Worm (Caenorhabditis elegans) whole organism, L1 larva: ENCODE data around the gene C26B2.8.

Experiments
- C16A3.4 ChIP-seq: fragments of 150-350 bp; optimal IDR thresholded peaks from 2 replicates; lab custom pipeline; 2014; ENCODE audit warnings: missing biosample characterization, missing genetic modification characterization
- C34B4.2 ChIP-seq: sonication (generic microtip); optimal IDR thresholded peaks from 2 replicates; lab custom pipeline; 2017; ENCODE audit warnings: mild to moderate bottlenecking, missing genetic modification characterization, missing compliant biosample characterization
- alr-1 ChIP-seq: fragments of 200-800 bp; sonication (Bioruptor generic); optimal IDR thresholded peaks from 2 replicates; lab custom pipeline; 2018; ENCODE audit warnings: borderline replicate concordance, mild to moderate bottlenecking, missing genetic modification characterization, missing compliant biosample characterization
- blmp-1 ChIP-seq: fragments of 150-350 bp; optimal IDR thresholded peaks from 2 replicates; lab custom pipeline; 2014; ENCODE audit warnings: missing biosample characterization, missing genetic modification characterization
- ceh-90 ChIP-seq: sonication (generic microtip); optimal IDR thresholded peaks from 2 replicates; lab custom pipeline; 2016; ENCODE audit warnings: missing genetic modification characterization, missing compliant biosample characterization
- efl-3 ChIP-seq: fragments of 200-800 bp; sonication (Bioruptor generic); optimal IDR thresholded peaks from 2 replicates; lab custom pipeline; 2018; ENCODE audit warnings: mild to moderate bottlenecking, missing genetic modification characterization, missing compliant biosample characterization
- egl-27 ChIP-seq, 2 experiments: fragments of 150-350 bp in 1 of 2; sonication (generic microtip); optimal IDR thresholded peaks; 3 replicates each; lab custom pipeline; 2017 to 2018; ENCODE audit warnings: missing biosample characterization in 2 of 2, missing genetic modification characterization in 2 of 2, missing genetic modification reagents in 2 of 2
- elt-2 ChIP-seq: sonication (generic microtip); optimal IDR thresholded peaks from 2 replicates; lab custom pipeline; 2016; ENCODE audit warnings: missing genetic modification characterization, mild to moderate bottlenecking, inconsistent platforms, missing compliant biosample characterization, missing genetic modification reagents
- elt-3 ChIP-seq, 6 experiments: fragments of 150-350 bp in 1 of 6; sonication (generic microtip); optimal IDR thresholded peaks; 2 replicates each; lab custom pipeline; 2017 to 2018; ENCODE audit warnings: missing biosample characterization in 6 of 6, missing genetic modification characterization in 6 of 6, inconsistent platforms in 1 of 6
- ets-5 ChIP-seq: fragments of 200-800 bp; sonication (Bioruptor generic); IDR thresholded peaks from 2 replicates; pipeline ENCODE4 v1.3.6; 2022; ENCODE audit warnings: missing genetic modification characterization, missing compliant biosample characterization
- fkh-10 ChIP-seq: sonication (generic microtip); optimal IDR thresholded peaks from 2 replicates; lab custom pipeline; 2017; ENCODE audit warnings: missing biosample characterization, missing genetic modification reagents, missing genetic modification characterization
- fkh-4 ChIP-seq: sonication (generic microtip); optimal IDR thresholded peaks from 2 replicates; lab custom pipeline; 2016; ENCODE audit warnings: missing compliant biosample characterization, missing genetic modification characterization, borderline replicate concordance
- grh-1 ChIP-seq: fragments of 200-800 bp; sonication (Bioruptor generic); IDR thresholded peaks from 2 replicates; pipeline ENCODE4 v1.3.6; 2022; ENCODE audit warnings: missing genetic modification reagents, missing genetic modification characterization, missing compliant biosample characterization
- hlh-17 ChIP-seq: fragments of 200-800 bp; sonication (Bioruptor generic); optimal IDR thresholded peaks from 2 replicates; lab custom pipeline; 2018; ENCODE audit warnings: missing genetic modification characterization, mild to moderate bottlenecking, missing compliant biosample characterization, moderate library complexity, borderline replicate concordance
- irx-1 ChIP-seq: sonication (generic microtip); optimal IDR thresholded peaks from 2 replicates; lab custom pipeline; 2016; ENCODE audit warnings: missing genetic modification characterization, missing compliant biosample characterization
- isw-1 ChIP-seq: fragments of 200-800 bp; sonication (Bioruptor generic); IDR thresholded peaks from 2 replicates; pipeline ENCODE4 v1.3.6; 2022; ENCODE audit warnings: missing genetic modification characterization, missing compliant biosample characterization
- lin-14 ChIP-seq: fragments of 200-800 bp; sonication (Bioruptor generic); optimal IDR thresholded peaks from 2 replicates; lab custom pipeline; 2018; ENCODE audit warnings: mild to moderate bottlenecking, missing genetic modification characterization, moderate library complexity, missing compliant biosample characterization
- lin-35 ChIP-seq, 2 experiments: fragments of 150-350 bp; optimal IDR thresholded peaks; 2 replicates each; lab custom pipeline; 2014; ENCODE audit warnings: missing biosample characterization in 2 of 2, missing genetic modification characterization in 2 of 2, missing genetic modification reagents in 2 of 2
- lir-3 ChIP-seq: sonication (generic microtip); optimal IDR thresholded peaks from 2 replicates; lab custom pipeline; 2016; ENCODE audit warnings: mild to moderate bottlenecking, missing genetic modification characterization, moderate library complexity, missing compliant biosample characterization; ENCODE audit not compliant: poor library complexity
- mab-9 ChIP-seq: fragments of 200-800 bp; sonication (Bioruptor generic); IDR thresholded peaks from 2 replicates; pipeline ENCODE4 v1.3.6; 2022; ENCODE audit warnings: missing genetic modification reagents, missing genetic modification characterization, missing compliant biosample characterization
- mef-2 ChIP-seq: fragments of 150-350 bp; optimal IDR thresholded peaks from 2 replicates; lab custom pipeline; 2014; ENCODE audit warnings: missing biosample characterization, missing genetic modification characterization
- mep-1 ChIP-seq: fragments of 150-350 bp; optimal IDR thresholded peaks from 2 replicates; lab custom pipeline; 2014; ENCODE audit warnings: missing biosample characterization, missing genetic modification characterization
- nhr-11 ChIP-seq: fragments of 150-350 bp; optimal IDR thresholded peaks from 2 replicates; lab custom pipeline; 2014; ENCODE audit warnings: missing biosample characterization, missing genetic modification characterization
- nhr-12 ChIP-seq: sonication (generic microtip); optimal IDR thresholded peaks from 2 replicates; lab custom pipeline; 2017; ENCODE audit warnings: missing biosample characterization, missing genetic modification characterization
- nhr-20 ChIP-seq: sonication (generic microtip); optimal IDR thresholded peaks from 2 replicates; lab custom pipeline; 2016; ENCODE audit warnings: mild to moderate bottlenecking, missing genetic modification characterization, missing compliant biosample characterization
- nhr-237 ChIP-seq: fragments of 150-350 bp; optimal IDR thresholded peaks from 2 replicates; lab custom pipeline; 2014; ENCODE audit warnings: missing biosample characterization, missing genetic modification characterization
- nhr-47 ChIP-seq: sonication (generic microtip); optimal IDR thresholded peaks from 2 replicates; lab custom pipeline; 2016; ENCODE audit warnings: mild to moderate bottlenecking, missing genetic modification characterization, moderate library complexity, missing compliant biosample characterization
- nhr-71 ChIP-seq: sonication (generic microtip); optimal IDR thresholded peaks from 2 replicates; lab custom pipeline; 2016; ENCODE audit warnings: mild to moderate bottlenecking, missing genetic modification characterization, moderate library complexity, missing compliant biosample characterization
- nhr-77 ChIP-seq: fragments of 150-350 bp; optimal IDR thresholded peaks from 2 replicates; lab custom pipeline; 2014; ENCODE audit warnings: missing biosample characterization, missing genetic modification characterization
- nhr-85 ChIP-seq: sonication (generic microtip); peaks from one replicate; lab custom pipeline; 2016; ENCODE audit warnings: missing genetic modification characterization, inconsistent platforms, missing compliant biosample characterization
- nhr-90 ChIP-seq: sonication (generic microtip); optimal IDR thresholded peaks from 2 replicates; lab custom pipeline; 2016; ENCODE audit warnings: mild to moderate bottlenecking, missing genetic modification characterization, missing compliant biosample characterization; ENCODE audit not compliant: poor library complexity
- pag-3 ChIP-seq: sonication (generic microtip); optimal IDR thresholded peaks from 2 replicates; lab custom pipeline; 2017; ENCODE audit warnings: missing genetic modification characterization, mild to moderate bottlenecking, missing compliant biosample characterization, antibody characterized with exemption, borderline replicate concordance; ENCODE audit not compliant: insufficient read depth
- pqm-1 ChIP-seq: sonication (generic microtip); optimal IDR thresholded peaks from 3 replicates; lab custom pipeline; 2017; ENCODE audit warnings: missing biosample characterization, missing genetic modification characterization
- sptf-1 ChIP-seq: fragments of 150-350 bp; optimal IDR thresholded peaks from 2 replicates; lab custom pipeline; 2014; ENCODE audit warnings: missing biosample characterization, missing genetic modification characterization
- sup-37 ChIP-seq: fragments of 200-800 bp; sonication (Bioruptor generic); optimal IDR thresholded peaks from 2 replicates; lab custom pipeline; 2018; ENCODE audit warnings: mild to moderate bottlenecking, missing genetic modification characterization, missing compliant biosample characterization
- xbp-1 ChIP-seq: sonication (generic microtip); optimal IDR thresholded peaks from 2 replicates; lab custom pipeline; 2016; ENCODE audit warnings: missing genetic modification characterization, missing compliant biosample characterization

The C26B2.8 gene

DNA sequence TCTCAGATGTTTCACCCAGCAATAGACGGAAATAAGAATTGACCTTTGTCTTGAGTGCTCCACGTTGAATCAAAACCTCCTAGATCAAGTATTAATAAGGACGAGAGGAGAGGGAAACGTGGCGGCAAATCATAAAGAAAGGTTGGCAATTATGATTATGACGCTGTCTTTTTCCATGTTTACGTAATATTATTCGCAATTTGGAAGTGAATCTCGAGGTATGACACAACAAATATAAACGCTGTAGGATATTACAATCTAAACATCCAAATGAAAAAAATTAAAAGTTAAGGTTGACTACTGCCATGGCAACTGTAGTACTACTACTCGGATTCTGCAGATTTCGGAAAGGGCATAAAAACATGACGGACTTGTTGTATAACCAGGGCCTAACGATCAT lies 7.8 kb upstream of the C26B2.8 start:
- TF ChIP-seq pag-3 (tag; lab: Kevin White, UChicago), result no peak
- no peak for TF ChIP-seq sup-37 (GFP tag; lab: Kevin White, UChicago)
- no peak for TF ChIP-seq C16A3.4 (tag; lab: Kevin White, UChicago)
- no peak for TF ChIP-seq pqm-1 (tag; lab: Kevin White, UChicago)
- no peak for TF ChIP-seq nhr-90 (tag; lab: Kevin White, UChicago)
- no peak for TF ChIP-seq nhr-85 (tag; lab: Kevin White, UChicago)
- no peak for TF ChIP-seq nhr-11 (tag; lab: Kevin White, UChicago)
- no peak for TF ChIP-seq sptf-1 (tag; lab: Kevin White, UChicago)
- no peak for TF ChIP-seq efl-3 (GFP tag; lab: Kevin White, UChicago)

DNA sequence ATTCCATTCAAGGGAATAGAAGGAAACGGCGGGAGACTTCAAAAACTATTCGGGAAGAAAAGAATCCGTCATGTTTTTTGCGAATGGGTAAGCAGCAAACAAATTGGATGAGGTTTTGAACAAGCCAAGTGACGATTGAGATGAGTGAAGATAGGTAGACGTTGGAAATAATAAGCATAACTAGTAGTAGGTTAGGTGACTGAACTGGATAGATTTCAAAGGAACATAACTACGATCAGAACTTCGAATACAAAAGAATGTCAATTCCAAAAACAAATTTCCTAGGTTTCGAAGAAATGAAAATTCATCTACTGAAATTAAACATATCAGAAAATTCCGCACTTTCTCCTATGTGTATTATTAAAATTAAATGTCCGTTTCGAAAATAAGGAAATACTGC lies 6.4 kb upstream of the C26B2.8 start:
- TF ChIP-seq lir-3 (tag; lab: Kevin White, UChicago) (no peak), fkh-10 (GFP tag; lab: Kevin White, UChicago) (no peak), pag-3 (tag; lab: Kevin White, UChicago) (no peak), ceh-90 (tag; lab: Kevin White, UChicago) (no peak), C34B4.2 (tag; lab: Kevin White, UChicago) (no peak), nhr-237 (tag; lab: Kevin White, UChicago) (no peak), irx-1 (tag; lab: Kevin White, UChicago) (no peak), mab-9 (GFP tag; lab: Robert Waterston, UW) (no peak), lin-35 (GFP tag; optimal IDR thresholded peaks at IDR 0.05; lab: Kevin White, UChicago) (no peak), nhr-85 (tag; lab: Kevin White, UChicago) (no peak), hlh-17 (GFP tag; lab: Kevin White, UChicago) (no peak), alr-1 (tag; lab: Kevin White, UChicago) (no peak), nhr-12 (tag; lab: Kevin White, UChicago) (no peak), xbp-1 (tag; lab: Kevin White, UChicago) (no peak), nhr-47 (tag; lab: Kevin White, UChicago) (no peak), grh-1 (GFP tag; lab: Robert Waterston, UW) (no peak)

DNA sequence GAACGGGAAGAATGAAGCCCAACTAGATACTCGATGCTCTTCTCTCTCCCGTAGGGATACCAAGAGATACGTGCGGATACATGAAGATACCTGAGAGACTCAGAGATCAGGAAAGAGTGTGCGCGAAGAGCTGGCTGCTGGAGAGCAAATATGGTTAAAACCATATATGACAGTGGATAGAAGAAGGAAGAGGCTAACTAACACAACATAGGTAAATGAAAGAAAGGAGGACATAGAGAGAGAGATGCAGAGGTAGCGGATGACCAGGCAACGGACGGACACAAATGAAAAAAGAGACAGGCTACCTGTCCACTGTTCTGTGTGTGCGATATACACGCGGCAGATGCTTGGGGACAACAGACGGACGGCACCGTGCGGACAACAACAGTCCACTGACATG lies 5.8 kb upstream of the C26B2.8 start:
- TF ChIP-seq mep-1 (no peak), nhr-20 (no peak), nhr-71 (tag; lab: Kevin White, UChicago) (no peak), elt-2 (tag; lab: Kevin White, UChicago) (no peak), hlh-17 (GFP tag; lab: Kevin White, UChicago) (no peak), nhr-85 (tag; lab: Kevin White, UChicago) (no peak), nhr-77 (tag; lab: Kevin White, UChicago) (no peak), isw-1 (GFP tag; lab: Robert Waterston, UW) (no peak), C34B4.2 (tag; lab: Kevin White, UChicago) (no peak), fkh-4 (tag; lab: Kevin White, UChicago) (no peak), ets-5 (no peak), C16A3.4 (tag; lab: Kevin White, UChicago) (no peak), mef-2 (tag; lab: Kevin White, UChicago) (no peak)
- TF ChIP-seq, all 84 proteins: peak for 0

DNA sequence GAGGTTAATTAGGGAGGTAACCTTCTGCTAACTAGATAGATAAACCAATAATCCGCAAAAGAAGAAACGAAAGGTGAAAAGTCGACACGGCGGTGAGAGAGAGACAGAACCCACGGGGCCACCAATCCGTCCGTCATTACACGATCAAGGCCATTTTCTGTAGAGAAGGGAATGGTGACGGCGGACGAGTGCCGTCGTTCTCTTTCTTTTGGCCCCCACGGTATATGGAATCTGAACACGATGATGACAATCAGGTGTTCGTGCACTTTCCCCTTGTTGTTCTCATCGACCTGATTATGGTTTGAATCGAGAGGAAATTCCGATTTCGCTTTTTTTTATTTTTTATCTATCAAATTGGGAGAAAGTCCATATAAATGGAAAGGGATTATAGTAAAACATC lies 4.6 kb upstream of the C26B2.8 start:
- TF ChIP-seq blmp-1 (tag; lab: Kevin White, UChicago) (peak; percentile 91), lin-14 (GFP tag; lab: Kevin White, UChicago) (peak; percentile 60), egl-27 (tag; optimal IDR thresholded peaks at IDR 0.05; lab: Kevin White, UChicago) (no peak), nhr-85 (tag; lab: Kevin White, UChicago) (peak; percentile 76), elt-2 (tag; lab: Kevin White, UChicago) (no peak), elt-3 (tag; optimal IDR thresholded peaks at IDR 0.05; lab: Kevin White, UChicago) (peak in 1 of 6 experiments; percentile 31)
